Fruit fly (Drosophila melanogaster) whole organism, embryonic: ENCODE measurements around the gene CG3630.

Experiments
- C15 ChIP-seq: fragments of 200-800 bp; sonication (Bioruptor generic); IDR thresholded peaks from 3 replicates; pipeline ENCODE4 v1.3.6; 2022; ENCODE audit warnings: missing biosample characterization, missing genetic modification characterization
- CG10979 ChIP-seq: fragments of 200-800 bp; sonication (Bioruptor generic); optimal IDR thresholded peaks from 2 replicates; lab custom pipeline; 2018; ENCODE audit warnings: missing biosample characterization, mild to moderate bottlenecking, missing genetic modification characterization, moderate library complexity
- CG12155 ChIP-seq: fragments of 200-800 bp; sonication (Bioruptor generic); optimal IDR thresholded peaks from 3 replicates; lab custom pipeline; 2016; ENCODE audit warnings: missing biosample characterization, missing genetic modification characterization
- CG1233 ChIP-seq: fragments of 200-800 bp; sonication (Bioruptor generic); optimal IDR thresholded peaks from 4 replicates; lab custom pipeline; 2018; ENCODE audit warnings: missing biosample characterization, mild to moderate bottlenecking, missing genetic modification characterization
- CG13123 ChIP-seq: fragments of 200-800 bp; sonication (Bioruptor generic); optimal IDR thresholded peaks from 2 replicates; lab custom pipeline; 2016; ENCODE audit warnings: missing biosample characterization, missing genetic modification characterization
- CG16813 ChIP-seq: fragments of 200-800 bp; sonication (Bioruptor generic); IDR thresholded peaks from 3 replicates; pipeline ENCODE4 v1.3.6; 2022; ENCODE audit warnings: missing biosample characterization, missing genetic modification characterization; ENCODE audit not compliant: partially characterized antibody
- CG17361 ChIP-seq: fragments of 200-800 bp; sonication (Bioruptor generic); IDR thresholded peaks from 3 replicates; pipeline ENCODE4 v1.3.6; 2022; ENCODE audit warnings: missing biosample characterization, missing genetic modification characterization
- CG18476 ChIP-seq: fragments of 200-800 bp; sonication (Bioruptor generic); optimal IDR thresholded peaks from 2 replicates; lab custom pipeline; 2016; ENCODE audit warnings: missing biosample characterization, mild to moderate bottlenecking, missing genetic modification characterization
- CG18599 ChIP-seq: fragments of 200-800 bp; sonication (Bioruptor generic); optimal IDR thresholded peaks from 3 replicates; lab custom pipeline; 2017; ENCODE audit warnings: missing biosample characterization, missing genetic modification characterization, mild to moderate bottlenecking, moderate library complexity, missing genetic modification reagents
- CG2129 ChIP-seq: fragments of 200-800 bp; sonication (Bioruptor generic); IDR thresholded peaks from 2 replicates; pipeline ENCODE4 v1.3.6; 2022; ENCODE audit warnings: missing biosample characterization, missing genetic modification characterization; ENCODE audit not compliant: partially characterized antibody
- CG2199 ChIP-seq: fragments of 200-800 bp; sonication (Bioruptor generic); IDR thresholded peaks from 3 replicates; pipeline ENCODE4 v1.3.6; 2022; ENCODE audit warnings: missing biosample characterization, missing genetic modification characterization
- CG2889 ChIP-seq: fragments of 200-800 bp; sonication (Bioruptor generic); IDR thresholded peaks from 3 replicates; pipeline ENCODE4 v1.3.6; 2022; ENCODE audit warnings: missing biosample characterization, missing genetic modification characterization
- CG33213 ChIP-seq: fragments of 200-800 bp; sonication (Bioruptor generic); optimal IDR thresholded peaks from 3 replicates; lab custom pipeline; 2016; ENCODE audit warnings: missing biosample characterization, missing genetic modification characterization
- CG6272 ChIP-seq: fragments of 200-800 bp; sonication (Bioruptor generic); IDR thresholded peaks from 2 replicates; pipeline ENCODE4 v1.3.6; 2022; ENCODE audit warnings: missing biosample characterization, missing genetic modification characterization
- CG6791 ChIP-seq: fragments of 200-800 bp; sonication (Bioruptor generic); IDR thresholded peaks from 3 replicates; pipeline ENCODE4 v1.3.6; 2022; ENCODE audit warnings: missing biosample characterization, missing genetic modification characterization; ENCODE audit not compliant: partially characterized antibody
- CG7357 ChIP-seq: fragments of 200-800 bp; sonication (Bioruptor generic); IDR thresholded peaks from 3 replicates; pipeline ENCODE4 v1.3.6; 2022; ENCODE audit warnings: missing biosample characterization, missing genetic modification characterization
- CG7745 ChIP-seq: fragments of 200-800 bp; sonication (Bioruptor generic); optimal IDR thresholded peaks from 2 replicates; lab custom pipeline; 2018; ENCODE audit warnings: missing biosample characterization, mild to moderate bottlenecking, missing genetic modification characterization, moderate library complexity
- CG8924 ChIP-seq: fragments of 200-800 bp; optimal IDR thresholded peaks from 3 replicates; lab custom pipeline; 2019; ENCODE audit warnings: missing biosample characterization, mild to moderate bottlenecking, missing genetic modification characterization, moderate library complexity
- CG9215 ChIP-seq: fragments of 200-800 bp; sonication (Bioruptor generic); IDR thresholded peaks from 2 replicates; pipeline ENCODE4 v1.3.6; 2022; ENCODE audit warnings: missing biosample characterization, missing genetic modification characterization
- CG9817 ChIP-seq: fragments of 200-800 bp; sonication (Bioruptor generic); optimal IDR thresholded peaks from 2 replicates; lab custom pipeline; 2018; ENCODE audit warnings: missing biosample characterization, mild to moderate bottlenecking, missing genetic modification characterization, moderate library complexity
- CkIIα-i1 ChIP-seq: fragments of 200-800 bp; sonication (Bioruptor generic); IDR thresholded peaks from 2 replicates; pipeline ENCODE4 v1.3.6; 2022; ENCODE audit warnings: missing biosample characterization, missing genetic modification characterization
- Deaf1 ChIP-seq: fragments of 200-800 bp; optimal IDR thresholded peaks from 3 replicates; lab custom pipeline; 2019; ENCODE audit warnings: missing biosample characterization, mild to moderate bottlenecking, missing genetic modification characterization, moderate library complexity
- Dek ChIP-seq: fragments of 200-800 bp; sonication (Bioruptor generic); optimal IDR thresholded peaks from 3 replicates; lab custom pipeline; 2019; ENCODE audit warnings: missing biosample characterization, mild to moderate bottlenecking, missing genetic modification characterization, moderate library complexity
- Dp ChIP-seq: fragments of 200-800 bp; sonication (Bioruptor generic); optimal IDR thresholded peaks from 2 replicates; lab custom pipeline; 2018; ENCODE audit warnings: missing biosample characterization, mild to moderate bottlenecking, missing genetic modification characterization, moderate library complexity
- MESR4 ChIP-seq: fragments of 200-800 bp; sonication (Bioruptor generic); optimal IDR thresholded peaks from 2 replicates; lab custom pipeline; 2018; ENCODE audit warnings: missing biosample characterization, mild to moderate bottlenecking, missing genetic modification characterization, moderate library complexity
- Mrtf ChIP-seq: fragments of 200-800 bp; sonication (Bioruptor generic); IDR thresholded peaks from 3 replicates; pipeline ENCODE4 v1.3.6; 2022; ENCODE audit warnings: missing biosample characterization, missing genetic modification characterization
- NC2β ChIP-seq: fragments of 200-800 bp; sonication (Bioruptor generic); optimal IDR thresholded peaks from 2 replicates; lab custom pipeline; 2016; ENCODE audit warnings: missing biosample characterization, missing genetic modification characterization
- Rx ChIP-seq: fragments of 200-800 bp; sonication (Bioruptor generic); IDR thresholded peaks from 2 replicates; pipeline ENCODE4 v1.3.6; 2022; ENCODE audit warnings: missing biosample characterization, missing genetic modification characterization
- Sry-β ChIP-seq: fragments of 200-800 bp; sonication (Bioruptor generic); optimal IDR thresholded peaks from 2 replicates; lab custom pipeline; 2018; ENCODE audit warnings: missing biosample characterization, mild to moderate bottlenecking, missing genetic modification characterization, moderate library complexity
- Stat92E ChIP-seq, 3 experiments: fragments of >200 bp in 2 of 3; fragments of 200-800 bp in 1 of 3; sonication (Bioruptor generic) in 1 of 3; optimal IDR thresholded peaks; 2 replicates each; lab custom pipeline; 2017 to 2019; ENCODE audit warnings: missing biosample characterization in 3 of 3, missing genetic modification characterization in 3 of 3, mild to moderate bottlenecking in 1 of 3, moderate library complexity in 1 of 3
- ara ChIP-seq: fragments of 200-800 bp; sonication (Bioruptor generic); IDR thresholded peaks from 2 replicates; pipeline ENCODE4 v1.3.6; 2022; ENCODE audit warnings: missing biosample characterization, missing genetic modification characterization
- cato ChIP-seq: fragments of 200-800 bp; sonication (Bioruptor generic); optimal IDR thresholded peaks from 2 replicates; lab custom pipeline; 2016; ENCODE audit warnings: missing biosample characterization, missing genetic modification characterization, borderline replicate concordance
- chif ChIP-seq, 2 experiments: fragments of 200-800 bp; sonication (Bioruptor generic); optimal IDR thresholded peaks; 3 replicates each; lab custom pipeline; 2016; ENCODE audit warnings: missing biosample characterization in 2 of 2, missing genetic modification characterization in 2 of 2
- chm ChIP-seq: fragments of 200-800 bp; sonication (Bioruptor generic); IDR thresholded peaks from 2 replicates; pipeline ENCODE4 v1.3.6; 2022; ENCODE audit warnings: missing biosample characterization, missing genetic modification characterization
- crc ChIP-seq: fragments of 200-800 bp; sonication (Bioruptor generic); optimal IDR thresholded peaks from 2 replicates; lab custom pipeline; 2016; ENCODE audit warnings: missing biosample characterization, missing genetic modification characterization
- dan ChIP-seq: fragments of 200-800 bp; sonication (Bioruptor generic); IDR thresholded peaks from 2 replicates; pipeline ENCODE4 v1.3.6; 2022; ENCODE audit warnings: missing biosample characterization, missing genetic modification characterization
- esg ChIP-seq: fragments of 200-800 bp; sonication (Bioruptor generic); conservative IDR thresholded peaks from 2 replicates; pipeline ENCODE4 v1.3.6; 2022; ENCODE audit warnings: missing biosample characterization, missing genetic modification characterization
- fd3F ChIP-seq: fragments of 200-800 bp; sonication (Bioruptor generic); optimal IDR thresholded peaks from 2 replicates; lab custom pipeline; 2018; ENCODE audit warnings: missing biosample characterization, mild to moderate bottlenecking, missing genetic modification characterization, moderate library complexity
- grau ChIP-seq: fragments of 200-800 bp; optimal IDR thresholded peaks from 3 replicates; lab custom pipeline; 2019; ENCODE audit warnings: missing biosample characterization, mild to moderate bottlenecking, missing genetic modification characterization, moderate library complexity
- hbn ChIP-seq: fragments of 200-800 bp; sonication (Bioruptor generic); IDR thresholded peaks from 2 replicates; pipeline ENCODE4 v1.3.6; 2022; ENCODE audit warnings: missing biosample characterization, missing genetic modification characterization; ENCODE audit not compliant: partially characterized antibody
- her ChIP-seq: fragments of 200-800 bp; sonication (Bioruptor generic); optimal IDR thresholded peaks from 2 replicates; lab custom pipeline; 2016; ENCODE audit warnings: missing biosample characterization, missing genetic modification characterization
- kay ChIP-seq: fragments of 200-800 bp; sonication (Bioruptor generic); optimal IDR thresholded peaks from 2 replicates; lab custom pipeline; 2016; ENCODE audit warnings: missing biosample characterization, missing genetic modification characterization
- mirr ChIP-seq: fragments of 200-800 bp; sonication (Bioruptor generic); optimal IDR thresholded peaks from 3 replicates; lab custom pipeline; 2018; ENCODE audit warnings: missing biosample characterization, mild to moderate bottlenecking, missing genetic modification characterization
- run ChIP-seq: fragments of 200-800 bp; sonication (Bioruptor generic); optimal IDR thresholded peaks from 3 replicates; lab custom pipeline; 2018; ENCODE audit warnings: missing biosample characterization, mild to moderate bottlenecking, missing genetic modification characterization
- sima ChIP-seq: fragments of 200-800 bp; sonication (Bioruptor generic); optimal IDR thresholded peaks from 2 replicates; lab custom pipeline; 2016; ENCODE audit warnings: missing biosample characterization, missing genetic modification characterization
- toy ChIP-seq: fragments of 200-800 bp; sonication (Bioruptor generic); IDR thresholded peaks from 2 replicates; pipeline ENCODE4 v1.3.6; 2022; ENCODE audit warnings: missing biosample characterization, missing genetic modification characterization
- zen ChIP-seq: fragments of 200-800 bp; sonication (Bioruptor generic); optimal IDR thresholded peaks from 3 replicates; lab custom pipeline; 2018; ENCODE audit warnings: missing biosample characterization, mild to moderate bottlenecking, missing genetic modification characterization, moderate library complexity
- zf30C ChIP-seq: fragments of 200-800 bp; sonication (Bioruptor generic); optimal IDR thresholded peaks from 3 replicates; lab custom pipeline; 2018; ENCODE audit warnings: missing biosample characterization, mild to moderate bottlenecking, missing genetic modification characterization

The CG3630 gene

DNA sequence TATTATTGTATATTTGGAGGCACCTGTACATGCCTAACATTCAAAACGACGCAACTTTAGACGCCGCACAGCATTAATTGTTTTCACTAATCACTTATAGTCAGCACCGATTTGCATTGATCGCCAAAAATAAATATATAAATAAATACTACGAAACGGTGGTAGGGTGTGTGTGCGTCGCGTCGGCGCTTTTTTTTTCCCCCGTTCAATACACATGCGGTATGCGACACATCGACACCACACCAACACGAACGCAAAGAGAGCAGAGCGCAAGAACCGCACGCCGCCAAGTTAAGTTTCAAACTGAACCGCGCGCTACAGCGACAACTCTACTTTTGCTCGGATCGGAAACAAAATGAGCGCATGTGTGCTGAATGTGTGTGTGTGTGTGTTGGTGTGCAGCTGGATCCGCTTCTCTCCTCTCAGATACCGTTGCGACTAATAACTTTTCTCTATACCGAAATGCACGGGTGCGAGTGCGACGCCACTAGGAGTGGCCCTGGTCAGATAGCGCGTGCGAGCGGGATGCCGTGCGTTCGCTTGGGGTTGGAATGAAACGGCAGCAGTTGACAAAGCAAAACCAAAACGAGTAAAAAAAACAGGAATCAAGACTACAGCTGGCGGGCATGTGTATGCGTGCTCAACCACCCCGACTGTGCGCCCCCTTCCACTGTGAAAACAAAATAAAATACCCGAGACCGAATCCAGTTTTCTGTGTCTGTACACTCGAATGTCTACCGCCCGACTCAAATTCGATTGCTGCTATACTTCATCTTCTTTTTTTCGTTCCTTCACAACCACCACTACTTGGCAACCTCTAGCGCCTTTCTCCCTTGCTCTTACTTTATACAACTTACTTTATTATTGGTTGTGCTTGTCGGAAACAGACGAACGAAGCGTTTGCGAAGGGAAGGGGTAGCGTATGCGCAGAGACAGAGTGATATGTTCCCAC lies 38.7 kb upstream of the CG3630 start, which contains the start of gene ph-d (continued):
- peak; percentile 58 for TF ChIP-seq CG10979
- TF ChIP-seq Rx (GFP tag; lab: Robert Waterston, UW): peak; percentile 19; the same call in 1 of the 2 replicates
- TF ChIP-seq Dek: peak; percentile 29
- TF ChIP-seq grau (tag; lab: Kevin White, UChicago): peak; percentile 42
- no peak for TF ChIP-seq CkIIα-i1
- peak; percentile 42; the same call in 1 of the 3 replicates for TF ChIP-seq CG2199
- 0 out of 2 replicates have a peak, but pooled peaks have one; percentile 19 for TF ChIP-seq esg (GFP tag; lab: Robert Waterston, UW)
- peak; percentile 3 for TF ChIP-seq CG13123
- TF ChIP-seq Sry-β: no peak
- TF ChIP-seq CG18599: peak; percentile 58
- TF ChIP-seq Deaf1: peak; percentile 84
- TF ChIP-seq CG8924 (tag; lab: Kevin White, UChicago): peak; percentile 59
- TF ChIP-seq CG1233 (GFP tag; lab: Kevin White, UChicago): no peak
- no peak for TF ChIP-seq toy (GFP tag; lab: Robert Waterston, UW)
- TF ChIP-seq zen (tag; lab: Kevin White, UChicago): no peak
- TF ChIP-seq CG6272 (GFP tag; lab: Robert Waterston, UW): no peak
- peak; percentile 40 for TF ChIP-seq Dp (GFP tag; lab: Kevin White, UChicago)
- no peak for TF ChIP-seq fd3F
- TF ChIP-seq cato (GFP tag; lab: Kevin White, UChicago): no peak
- no peak for TF ChIP-seq CG9215
- no peak for TF ChIP-seq CG6791 (GFP tag; lab: Robert Waterston, UW)
- no peak for TF ChIP-seq run (tag; lab: Kevin White, UChicago)
- peak; percentile 20 for TF ChIP-seq CG12155 (GFP tag; lab: Kevin White, UChicago)
- peak; percentile 7 for TF ChIP-seq MESR4 (GFP tag; lab: Kevin White, UChicago)
- TF ChIP-seq CG17361 (GFP tag; lab: Robert Waterston, UW): peak; percentile 59; the same call in 2 of the 3 replicates
- no peak for TF ChIP-seq her (GFP tag; lab: Kevin White, UChicago)
- TF ChIP-seq CG16813: peak; percentile 34; the same call in 1 of the 3 replicates
- no peak for TF ChIP-seq NC2β (GFP tag; lab: Kevin White, UChicago)
- no peak for TF ChIP-seq crc (GFP tag; lab: Kevin White, UChicago)
- TF ChIP-seq CG2889 (GFP tag; lab: Robert Waterston, UW): no peak
- TF ChIP-seq CG33213 (GFP tag; lab: Kevin White, UChicago): peak; percentile 27
- TF ChIP-seq zf30C (GFP tag; lab: Kevin White, UChicago): no peak
- TF ChIP-seq ara (GFP tag; lab: Robert Waterston, UW): no peak
- no peak for TF ChIP-seq kay (GFP tag; lab: Kevin White, UChicago)
- no peak for TF ChIP-seq CG7357 (GFP tag; lab: Robert Waterston, UW)
- TF ChIP-seq chm (GFP tag; lab: Robert Waterston, UW): peak; percentile 25
- TF ChIP-seq C15 (GFP tag; lab: Robert Waterston, UW): no peak
- peak in 1 of 3 experiments; percentile 62 for TF ChIP-seq Stat92E (GFP tag; optimal IDR thresholded peaks at IDR 0.05; lab: Kevin White, UChicago)
- TF ChIP-seq Mrtf: no peak; the same call in 2 of the 3 replicates
- no peak for TF ChIP-seq CG2129 (GFP tag; lab: Robert Waterston, UW)
- peak; percentile 76 for TF ChIP-seq mirr (GFP tag; lab: Kevin White, UChicago)
- TF ChIP-seq chif (GFP tag; optimal IDR thresholded peaks at IDR 0.05; lab: Kevin White, UChicago): peak in 1 of 2 experiments; percentile 35
- no peak for TF ChIP-seq dan (GFP tag; lab: Robert Waterston, UW)
- TF ChIP-seq CG9817 (tag; lab: Kevin White, UChicago): peak; percentile 13
- TF ChIP-seq CG18476 (GFP tag; lab: Kevin White, UChicago): no peak
- TF ChIP-seq CG7745 (tag; lab: Kevin White, UChicago): no peak
- no peak for TF ChIP-seq sima
- no peak for TF ChIP-seq hbn
